Worm (Caenorhabditis elegans) whole organism, L1 larva: ENCODE results near the gene col-74.

ENCODE experiments used
- C34B4.2 ChIP-seq: sonication (generic microtip); optimal IDR thresholded peaks from 2 replicates; lab custom pipeline; 2017; ENCODE audit warnings: mild to moderate bottlenecking, missing genetic modification characterization, missing compliant biosample characterization
- Y116A8C.19 ChIP-seq: sonication (generic microtip); optimal IDR thresholded peaks from 2 replicates; lab custom pipeline; 2016; ENCODE audit warnings: missing compliant biosample characterization, missing genetic modification characterization, borderline replicate concordance
- blmp-1 ChIP-seq: fragments of 150-350 bp; optimal IDR thresholded peaks from 2 replicates; lab custom pipeline; 2014; ENCODE audit warnings: missing biosample characterization, missing genetic modification characterization
- ceh-63 ChIP-seq: fragments of 200-800 bp; sonication (Bioruptor generic); optimal IDR thresholded peaks from 2 replicates; lab custom pipeline; 2018; ENCODE audit warnings: mild to moderate bottlenecking, missing genetic modification characterization, missing compliant biosample characterization
- ceh-8 ChIP-seq: fragments of 200-800 bp; sonication (Bioruptor generic); optimal IDR thresholded peaks from 2 replicates; lab custom pipeline; 2018; ENCODE audit warnings: mild to moderate bottlenecking, missing genetic modification characterization, moderate library complexity, missing compliant biosample characterization
- ceh-82 ChIP-seq, 3 experiments: fragments of 150-350 bp in 1 of 3; sonication (generic microtip) in 2 of 3; optimal IDR thresholded peaks; 2 replicates each; lab custom pipeline; 2014 to 2017; ENCODE audit warnings: missing biosample characterization in 3 of 3, missing genetic modification characterization in 3 of 3
- ceh-88 ChIP-seq: fragments of 200-800 bp; sonication (Bioruptor generic); IDR thresholded peaks from 2 replicates; pipeline ENCODE4 v1.3.6; 2022; ENCODE audit warnings: missing genetic modification characterization, missing compliant biosample characterization
- dpl-1 ChIP-seq, 3 experiments: fragments of 150-350 bp in 2 of 3; sonication (generic microtip) in 1 of 3; optimal IDR thresholded peaks; 2 replicates each; lab custom pipeline; 2014 to 2017; ENCODE audit warnings: missing biosample characterization in 3 of 3, missing genetic modification characterization in 3 of 3, missing genetic modification reagents in 3 of 3
- dsc-1 ChIP-seq: sonication (generic microtip); optimal IDR thresholded peaks from 2 replicates; lab custom pipeline; 2016; ENCODE audit warnings: mild to moderate bottlenecking, missing genetic modification characterization, missing compliant biosample characterization
- efl-1 ChIP-seq, 4 experiments: fragments of 150-350 bp; optimal IDR thresholded peaks in 3 of 4; peaks in 1 of 4; 1 replicate in 1 of 4; 2 replicates in 3 of 4; lab custom pipeline; 2014; ENCODE audit warnings: missing biosample characterization in 2 of 4, missing genetic modification characterization in 2 of 4, missing genetic modification reagents in 2 of 4
- egl-13 ChIP-seq: sonication (generic microtip); optimal IDR thresholded peaks from 2 replicates; lab custom pipeline; 2016; ENCODE audit warnings: missing genotype, missing genetic modification reagents, missing genetic modification characterization, missing compliant biosample characterization
- elt-2 ChIP-seq: sonication (generic microtip); optimal IDR thresholded peaks from 2 replicates; lab custom pipeline; 2016; ENCODE audit warnings: missing genetic modification characterization, mild to moderate bottlenecking, inconsistent platforms, missing compliant biosample characterization, missing genetic modification reagents
- fkh-8 ChIP-seq: sonication (generic microtip); optimal IDR thresholded peaks from 2 replicates; lab custom pipeline; 2016; ENCODE audit warnings: mild to moderate bottlenecking, missing genetic modification characterization, missing compliant biosample characterization
- fos-1 ChIP-seq: fragments of 150-350 bp; optimal IDR thresholded peaks from 2 replicates; lab custom pipeline; 2014; ENCODE audit warnings: missing biosample characterization, missing genetic modification characterization
- grh-1 ChIP-seq: fragments of 200-800 bp; sonication (Bioruptor generic); IDR thresholded peaks from 2 replicates; pipeline ENCODE4 v1.3.6; 2022; ENCODE audit warnings: missing genetic modification reagents, missing genetic modification characterization, missing compliant biosample characterization
- hlh-17 ChIP-seq: fragments of 200-800 bp; sonication (Bioruptor generic); optimal IDR thresholded peaks from 2 replicates; lab custom pipeline; 2018; ENCODE audit warnings: missing genetic modification characterization, mild to moderate bottlenecking, missing compliant biosample characterization, moderate library complexity, borderline replicate concordance
- hpl-2 ChIP-seq: fragments of 150-350 bp; optimal IDR thresholded peaks from 2 replicates; lab custom pipeline; 2014; ENCODE audit warnings: missing biosample characterization, missing genetic modification reagents, missing genetic modification characterization
- lin-14 ChIP-seq: fragments of 200-800 bp; sonication (Bioruptor generic); optimal IDR thresholded peaks from 2 replicates; lab custom pipeline; 2018; ENCODE audit warnings: mild to moderate bottlenecking, missing genetic modification characterization, moderate library complexity, missing compliant biosample characterization
- lin-15B ChIP-seq: fragments of 150-350 bp; sonication (generic microtip); optimal IDR thresholded peaks from 3 replicates; lab custom pipeline; 2014; ENCODE audit warnings: missing biosample characterization, missing genetic modification characterization
- lin-35 ChIP-seq, 2 experiments: fragments of 150-350 bp; optimal IDR thresholded peaks; 2 replicates each; lab custom pipeline; 2014; ENCODE audit warnings: missing biosample characterization in 2 of 2, missing genetic modification characterization in 2 of 2, missing genetic modification reagents in 2 of 2
- lin-39 ChIP-seq: fragments of 150-350 bp; optimal IDR thresholded peaks from 2 replicates; lab custom pipeline; 2014; ENCODE audit warnings: missing biosample characterization, missing genetic modification reagents, missing genetic modification characterization
- lir-3 ChIP-seq: sonication (generic microtip); optimal IDR thresholded peaks from 2 replicates; lab custom pipeline; 2016; ENCODE audit warnings: mild to moderate bottlenecking, missing genetic modification characterization, moderate library complexity, missing compliant biosample characterization; ENCODE audit not compliant: poor library complexity
- lsy-2 ChIP-seq, 2 experiments: fragments of 150-350 bp; optimal IDR thresholded peaks; 2 replicates each; lab custom pipeline; 2014; ENCODE audit warnings: missing biosample characterization in 2 of 2, missing genetic modification characterization in 2 of 2
- mab-9 ChIP-seq: fragments of 200-800 bp; sonication (Bioruptor generic); IDR thresholded peaks from 2 replicates; pipeline ENCODE4 v1.3.6; 2022; ENCODE audit warnings: missing genetic modification reagents, missing genetic modification characterization, missing compliant biosample characterization
- mep-1 ChIP-seq: fragments of 150-350 bp; optimal IDR thresholded peaks from 2 replicates; lab custom pipeline; 2014; ENCODE audit warnings: missing biosample characterization, missing genetic modification characterization
- nhr-12 ChIP-seq: sonication (generic microtip); optimal IDR thresholded peaks from 2 replicates; lab custom pipeline; 2017; ENCODE audit warnings: missing biosample characterization, missing genetic modification characterization
- nhr-19 ChIP-seq: fragments of 200-800 bp; sonication (Bioruptor generic); conservative IDR thresholded peaks from 2 replicates; pipeline ENCODE4 v1.3.6; 2022; ENCODE audit warnings: missing genetic modification characterization, missing compliant biosample characterization
- nhr-20 ChIP-seq: sonication (generic microtip); optimal IDR thresholded peaks from 2 replicates; lab custom pipeline; 2016; ENCODE audit warnings: mild to moderate bottlenecking, missing genetic modification characterization, missing compliant biosample characterization
- nhr-71 ChIP-seq: sonication (generic microtip); optimal IDR thresholded peaks from 2 replicates; lab custom pipeline; 2016; ENCODE audit warnings: mild to moderate bottlenecking, missing genetic modification characterization, moderate library complexity, missing compliant biosample characterization
- nhr-77 ChIP-seq: fragments of 150-350 bp; optimal IDR thresholded peaks from 2 replicates; lab custom pipeline; 2014; ENCODE audit warnings: missing biosample characterization, missing genetic modification characterization
- nhr-84 ChIP-seq: sonication (generic microtip); optimal IDR thresholded peaks from 2 replicates; lab custom pipeline; 2017; ENCODE audit warnings: missing biosample characterization, missing genetic modification characterization
- nhr-85 ChIP-seq: sonication (generic microtip); peaks from one replicate; lab custom pipeline; 2016; ENCODE audit warnings: missing genetic modification characterization, inconsistent platforms, missing compliant biosample characterization
- pag-3 ChIP-seq: sonication (generic microtip); optimal IDR thresholded peaks from 2 replicates; lab custom pipeline; 2017; ENCODE audit warnings: missing genetic modification characterization, mild to moderate bottlenecking, missing compliant biosample characterization, antibody characterized with exemption, borderline replicate concordance; ENCODE audit not compliant: insufficient read depth
- pax-3 ChIP-seq: fragments of 200-800 bp; sonication (Bioruptor generic); optimal IDR thresholded peaks from 2 replicates; lab custom pipeline; 2018; ENCODE audit warnings: mild to moderate bottlenecking, missing genetic modification characterization, moderate library complexity, missing compliant biosample characterization
- skn-1 ChIP-seq: fragments of 150-350 bp; optimal IDR thresholded peaks from 2 replicates; lab custom pipeline; 2014; ENCODE audit warnings: missing biosample characterization, missing genetic modification characterization
- snu-23 ChIP-seq: sonication (generic microtip); optimal IDR thresholded peaks from 2 replicates; lab custom pipeline; 2016; ENCODE audit warnings: missing genetic modification characterization, missing compliant biosample characterization
- sptf-1 ChIP-seq: fragments of 150-350 bp; optimal IDR thresholded peaks from 2 replicates; lab custom pipeline; 2014; ENCODE audit warnings: missing biosample characterization, missing genetic modification characterization
- sup-37 ChIP-seq: fragments of 200-800 bp; sonication (Bioruptor generic); optimal IDR thresholded peaks from 2 replicates; lab custom pipeline; 2018; ENCODE audit warnings: mild to moderate bottlenecking, missing genetic modification characterization, missing compliant biosample characterization
- unc-30 ChIP-seq: sonication (generic microtip); optimal IDR thresholded peaks from 2 replicates; lab custom pipeline; 2017; ENCODE audit warnings: missing biosample characterization, missing genetic modification characterization
- unc-86 ChIP-seq: sonication (generic microtip); optimal IDR thresholded peaks from 2 replicates; lab custom pipeline; 2016; ENCODE audit warnings: missing genetic modification characterization, missing compliant biosample characterization
- zip-4 ChIP-seq: fragments of 200-800 bp; sonication (Bioruptor generic); optimal IDR thresholded peaks from 2 replicates; lab custom pipeline; 2018; ENCODE audit warnings: mild to moderate bottlenecking, missing genetic modification characterization, moderate library complexity, missing compliant biosample characterization
- ztf-11 ChIP-seq, 2 experiments: sonication (generic microtip); optimal IDR thresholded peaks; 2 replicates each; lab custom pipeline; 2016 to 2017; ENCODE audit warnings: missing genetic modification characterization in 2 of 2, missing biosample characterization in 1 of 2, missing compliant biosample characterization in 1 of 2
- ztf-4 ChIP-seq: fragments of 150-350 bp; optimal IDR thresholded peaks from 2 replicates; lab custom pipeline; 2014; ENCODE audit warnings: missing biosample characterization, missing genetic modification characterization

col-74 gene

DNA sequence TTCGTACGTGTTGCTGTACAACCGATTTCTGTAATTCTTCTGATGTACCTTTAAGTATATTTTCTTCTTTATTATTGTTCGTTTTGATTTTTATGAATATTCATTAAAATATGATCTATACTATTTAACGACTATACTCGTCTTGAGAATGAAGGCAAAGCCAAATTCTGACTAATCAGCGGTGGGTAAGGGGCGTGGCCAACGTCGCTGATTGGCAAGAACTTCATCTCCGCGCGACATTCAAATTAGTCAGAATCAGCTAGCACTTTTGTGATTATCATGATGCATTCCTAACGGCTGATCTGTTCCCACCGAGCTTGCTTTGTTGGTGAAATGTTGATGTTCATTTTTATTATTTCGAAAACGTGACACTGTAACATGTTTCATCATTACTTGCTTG is 36.7 kb downstream of the col-74 start:
- TF ChIP-seq hpl-2 (no peak), efl-1 (optimal IDR thresholded peaks at IDR 0.05; lab: Kevin White, UChicago) (no peak), efl-1 (GFP tag; optimal IDR thresholded peaks at IDR 0.05 in 1 of 2; lab: Kevin White, UChicago) (peak in 1 of 2 experiments; percentile 40), dpl-1 (GFP tag; optimal IDR thresholded peaks at IDR 0.05; lab: Kevin White, UChicago) (peak in 1 of 3 experiments; percentile 20)

DNA sequence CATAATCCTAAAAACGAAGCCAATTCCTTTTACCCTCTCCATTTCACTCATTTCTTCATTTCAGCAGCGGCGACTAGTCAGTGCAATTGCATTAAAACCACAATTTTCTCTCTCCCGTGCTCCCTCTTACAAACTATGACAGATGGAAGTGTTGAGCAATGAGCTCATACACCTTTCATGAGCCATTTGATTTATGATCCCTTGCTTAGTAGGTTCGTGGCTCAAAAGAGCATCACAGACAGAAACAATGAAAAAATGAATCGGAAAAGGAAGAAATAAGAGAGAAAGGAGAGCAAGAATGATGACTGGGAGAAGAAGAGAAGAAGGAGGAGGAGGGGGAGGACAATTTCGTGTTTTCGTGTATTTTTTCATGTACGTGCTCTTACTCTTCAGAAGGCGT is 41.3 kb downstream of the col-74 start:
- TF ChIP-seq lin-14 (GFP tag; lab: Kevin White, UChicago) (peak; percentile 48), dsc-1 (tag; lab: Kevin White, UChicago) (peak; percentile 48), lsy-2 (tag; optimal IDR thresholded peaks at IDR 0.05; lab: Kevin White, UChicago) (peak in 1 of 2 experiments; percentile 15), nhr-85 (tag; lab: Kevin White, UChicago) (peak; percentile 39), hpl-2 (no peak), nhr-20 (tag; lab: Kevin White, UChicago) (no peak)

- TF ChIP-seq pag-3 = no peak
- TF ChIP-seq elt-2 (tag; lab: Kevin White, UChicago) = peak; percentile 51
Measured at ce11 chrII:5872414-5872813, 42.2 kb downstream of the col-74 start.

DNA sequence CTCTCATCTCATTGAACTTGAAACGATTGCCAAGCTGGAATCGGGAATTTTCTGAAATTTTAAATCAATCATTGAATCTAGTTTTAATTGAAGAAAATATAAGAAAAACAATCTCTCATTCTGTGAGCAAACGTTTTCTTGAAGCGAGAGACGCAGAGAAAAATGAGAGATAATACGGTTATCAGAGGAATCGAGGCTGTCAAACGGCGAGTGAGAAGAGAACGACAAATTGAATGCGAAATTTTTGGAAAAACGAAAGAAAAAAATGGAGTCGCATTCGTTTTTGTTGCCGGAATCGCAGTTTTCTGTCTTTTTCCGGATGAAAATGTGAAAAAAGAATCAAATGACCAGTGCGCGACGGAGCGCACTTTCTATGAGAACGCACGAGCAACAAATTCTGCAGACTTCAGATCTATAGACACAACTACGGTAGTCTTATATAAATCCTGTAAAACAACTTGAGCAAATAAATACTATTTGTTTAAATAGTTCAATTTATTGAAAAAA is 43.4 kb downstream of the col-74 start, which contains the start of gene tex-2:
Gene tex-2 (minus strand): TSS at position 51 of the 507 bp plus-strand sequence.
- peak; percentile 31 for TF ChIP-seq nhr-71 (tag; lab: Kevin White, UChicago)
- peak; percentile 57 for TF ChIP-seq elt-2 (tag; lab: Kevin White, UChicago)
- TF ChIP-seq Y116A8C.19 (tag; lab: Kevin White, UChicago) = no peak
- TF ChIP-seq fos-1 = no peak
- no peak for TF ChIP-seq mab-9
- TF ChIP-seq lir-3 (tag; lab: Kevin White, UChicago) = no peak
- TF ChIP-seq ceh-88 (GFP tag; lab: Robert Waterston, UW) = no peak
- peak; percentile 7 to 22 for TF ChIP-seq lsy-2 (tag; optimal IDR thresholded peaks at IDR 0.05; lab: Kevin White, UChicago)
- TF ChIP-seq pax-3 = no peak
- TF ChIP-seq egl-13 (tag; lab: Kevin White, UChicago) = no peak
- TF ChIP-seq ceh-82 (tag; optimal IDR thresholded peaks at IDR 0.05; lab: Kevin White, UChicago) = peak in 2 of 3 experiments; percentile 24
- no peak for TF ChIP-seq nhr-12
- TF ChIP-seq pag-3 = no peak
- TF ChIP-seq hlh-17 (GFP tag; lab: Kevin White, UChicago) = no peak
- no peak for TF ChIP-seq zip-4 (GFP tag; lab: Kevin White, UChicago)
- TF ChIP-seq mep-1 (tag; lab: Kevin White, UChicago) = no peak
- TF ChIP-seq fkh-8 = no peak
- no peak for TF ChIP-seq blmp-1 (tag; lab: Kevin White, UChicago)
- TF ChIP-seq ceh-8 (GFP tag; lab: Kevin White, UChicago) = no peak
- peak; percentile 4 for TF ChIP-seq unc-86 (tag; lab: Kevin White, UChicago)
- TF ChIP-seq lin-39 = no peak
- TF ChIP-seq sptf-1 = no peak
- no peak for TF ChIP-seq lin-35 (GFP tag; optimal IDR thresholded peaks at IDR 0.05; lab: Kevin White, UChicago)
- no peak for TF ChIP-seq skn-1 (tag; lab: Kevin White, UChicago)
- TF ChIP-seq unc-30 (tag; lab: Kevin White, UChicago) = no peak
- no peak for TF ChIP-seq grh-1 (GFP tag; lab: Robert Waterston, UW)
- no peak for TF ChIP-seq nhr-84 (tag; lab: Kevin White, UChicago)
- no peak for TF ChIP-seq ceh-63 (GFP tag; lab: Kevin White, UChicago)
- TF ChIP-seq nhr-77 (tag; lab: Kevin White, UChicago) = no peak
- no peak for TF ChIP-seq sup-37 (GFP tag; lab: Kevin White, UChicago)
- no peak for TF ChIP-seq hpl-2
- peak; percentile 38 for TF ChIP-seq lin-15B (tag; lab: Kevin White, UChicago)
- peak in 2 of 3 experiments; percentile 3 to 14 for TF ChIP-seq dpl-1 (GFP tag; optimal IDR thresholded peaks at IDR 0.05; lab: Kevin White, UChicago)
- TF ChIP-seq lin-14 (GFP tag; lab: Kevin White, UChicago) = peak; percentile 62
- no peak for TF ChIP-seq C34B4.2
- no peak for TF ChIP-seq ztf-4 (tag; lab: Kevin White, UChicago)
- peak; percentile 36 to 44 for TF ChIP-seq efl-1 (optimal IDR thresholded peaks at IDR 0.05; lab: Kevin White, UChicago)
- no peak for TF ChIP-seq efl-1 (GFP tag; optimal IDR thresholded peaks at IDR 0.05 in 1 of 2; lab: Kevin White, UChicago)
- peak; percentile 22 for TF ChIP-seq snu-23 (GFP tag; lab: Kevin White, UChicago)
- no peak for TF ChIP-seq ztf-11 (tag; optimal IDR thresholded peaks at IDR 0.05; lab: Kevin White, UChicago)
- no peak for TF ChIP-seq nhr-19
